Fruit fly (Drosophila melanogaster) whole organism, wandering third instar larva: ENCODE data around the gene Atg5.

Source experiments
- Abd-B ChIP-seq: fragments of >200 bp; optimal IDR thresholded peaks from 2 replicates; lab custom pipeline; 2017; ENCODE audit warnings: missing biosample characterization, missing genetic modification characterization
- CG32264 ChIP-seq: fragments of 200-800 bp; sonication (Bioruptor generic); optimal IDR thresholded peaks from 2 replicates; lab custom pipeline; 2016; ENCODE audit warnings: missing biosample characterization, missing genetic modification characterization
- CG9705 ChIP-seq: fragments of 200-800 bp; sonication (Bioruptor generic); optimal IDR thresholded peaks from 2 replicates; lab custom pipeline; 2018; ENCODE audit warnings: missing biosample characterization, mild to moderate bottlenecking, missing genetic modification characterization
- CrebA ChIP-seq: fragments of 200-800 bp; sonication (Bioruptor generic); optimal IDR thresholded peaks from 2 replicates; lab custom pipeline; 2016; ENCODE audit warnings: missing biosample characterization, mild to moderate bottlenecking, missing genetic modification characterization, borderline replicate concordance
- Dfd ChIP-seq: fragments of >200 bp; optimal IDR thresholded peaks from 2 replicates; lab custom pipeline; 2017; ENCODE audit warnings: missing biosample characterization, missing genetic modification characterization
- Dif ChIP-seq: fragments of 200-275, 200-300 bp; sonication (Bioruptor generic); optimal IDR thresholded peaks from 2 replicates; lab custom pipeline; 2018; ENCODE audit warnings: missing biosample characterization, missing genetic modification characterization; ENCODE audit not compliant: partially characterized antibody
- GATAd ChIP-seq: sonication (Bioruptor generic); optimal IDR thresholded peaks from 2 replicates; lab custom pipeline; 2016; ENCODE audit warnings: missing biosample characterization, missing genetic modification characterization
- HLH106 ChIP-seq: fragments of 200-800 bp; optimal IDR thresholded peaks from 3 replicates; lab custom pipeline; 2019; ENCODE audit warnings: missing biosample characterization, mild to moderate bottlenecking, missing genetic modification characterization, moderate library complexity
- Hnf4 ChIP-seq: fragments of 200-800 bp; sonication (Bioruptor generic); optimal IDR thresholded peaks from 2 replicates; lab custom pipeline; 2016; ENCODE audit warnings: missing biosample characterization, mild to moderate bottlenecking, missing genetic modification characterization
- Hr78 ChIP-seq: fragments of >200 bp; optimal IDR thresholded peaks from 2 replicates; lab custom pipeline; 2017; ENCODE audit warnings: missing biosample characterization, missing genetic modification characterization
- Hr83 ChIP-seq: fragments of 200-300 bp; sonication (Bioruptor generic); optimal IDR thresholded peaks from 2 replicates; lab custom pipeline; 2016; ENCODE audit warnings: missing biosample characterization, mild to moderate bottlenecking, missing genetic modification characterization, moderate library complexity; ENCODE audit not compliant: poor library complexity, severe bottlenecking
- Jra ChIP-seq: sonication (Bioruptor generic); optimal IDR thresholded peaks from 2 replicates; lab custom pipeline; 2016; ENCODE audit warnings: missing biosample characterization, missing genetic modification characterization
- Mio ChIP-seq: sonication (Bioruptor generic); optimal IDR thresholded peaks from 2 replicates; lab custom pipeline; 2016; ENCODE audit warnings: missing biosample characterization, missing genetic modification characterization
- Myc ChIP-seq: fragments of >200 bp; optimal IDR thresholded peaks from 2 replicates; lab custom pipeline; 2017
- N ChIP-seq: fragments of >200 bp; optimal IDR thresholded peaks from 2 replicates; lab custom pipeline; 2018; ENCODE audit warnings: missing biosample characterization, missing external identifiers, missing genetic modification characterization
- OdsH ChIP-seq: fragments of 200-800 bp; sonication (Bioruptor generic); optimal IDR thresholded peaks from 2 replicates; lab custom pipeline; 2016; ENCODE audit warnings: missing biosample characterization, mild to moderate bottlenecking, missing genetic modification characterization
- Rel ChIP-seq, 2 experiments: fragments of 200-800 bp; sonication (Bioruptor generic) in 1 of 2; optimal IDR thresholded peaks; 2 replicates in 1 of 2; 3 replicates in 1 of 2; lab custom pipeline; 2016 to 2019; ENCODE audit warnings: mild to moderate bottlenecking in 2 of 2, missing biosample characterization in 2 of 2, missing genetic modification characterization in 2 of 2, moderate library complexity in 1 of 2
- Sp1 ChIP-seq: fragments of 200-800 bp; sonication (Bioruptor generic); optimal IDR thresholded peaks from 3 replicates; lab custom pipeline; 2019; ENCODE audit warnings: missing biosample characterization, mild to moderate bottlenecking, missing genetic modification characterization, moderate library complexity
- Vsx2 ChIP-seq: fragments of 200-300, 225-300 bp; sonication (Bioruptor generic); optimal IDR thresholded peaks from 2 replicates; lab custom pipeline; 2018; ENCODE audit warnings: missing biosample characterization, missing genetic modification characterization; ENCODE audit not compliant: partially characterized antibody
- br ChIP-seq: fragments of 200-800 bp; sonication (Bioruptor generic); optimal IDR thresholded peaks from 2 replicates; lab custom pipeline; 2016; ENCODE audit warnings: missing biosample characterization, missing genetic modification characterization
- brk ChIP-seq: fragments of 200-800 bp; sonication (Bioruptor generic); optimal IDR thresholded peaks from 2 replicates; lab custom pipeline; 2016; ENCODE audit warnings: missing biosample characterization, mild to moderate bottlenecking, missing genetic modification characterization
- dl ChIP-seq, 2 experiments: fragments of 175-275, 200-275 bp in 1 of 2; fragments of 200-275 bp in 1 of 2; sonication (Bioruptor generic); optimal IDR thresholded peaks; lab custom pipeline; 2018; ENCODE audit warnings: mild to moderate bottlenecking in 2 of 2, missing biosample characterization in 2 of 2, missing genetic modification characterization in 2 of 2, moderate library complexity in 2 of 2; ENCODE audit not compliant: partially characterized antibody in 2 of 2, insufficient read depth in 1 of 2
- dmrt93B ChIP-seq: fragments of 200-800 bp; sonication (Bioruptor generic); optimal IDR thresholded peaks from 2 replicates; lab custom pipeline; 2018; ENCODE audit warnings: missing biosample characterization, mild to moderate bottlenecking, missing genetic modification characterization
- dsf ChIP-seq: sonication (Bioruptor generic); optimal IDR thresholded peaks from 2 replicates; lab custom pipeline; 2016; ENCODE audit warnings: missing biosample characterization, missing genetic modification characterization, borderline replicate concordance
- ey ChIP-seq: fragments of 200-800 bp; sonication (Bioruptor generic); optimal IDR thresholded peaks from 2 replicates; lab custom pipeline; 2016; ENCODE audit warnings: missing biosample characterization, missing genetic modification characterization
- foxo ChIP-seq, 2 experiments: fragments of 200-800 bp; sonication (Bioruptor generic); optimal IDR thresholded peaks; 2 replicates in 1 of 2; 3 replicates in 1 of 2; lab custom pipeline; 2016 to 2017; ENCODE audit warnings: missing biosample characterization in 2 of 2, missing genetic modification characterization in 2 of 2
- fru ChIP-seq: fragments of 200-800 bp; sonication (Bioruptor generic); optimal IDR thresholded peaks from 3 replicates; lab custom pipeline; 2016; ENCODE audit warnings: missing biosample characterization, mild to moderate bottlenecking, missing genetic modification characterization
- h ChIP-seq: fragments of 200-800 bp; sonication (Bioruptor generic); optimal IDR thresholded peaks from 3 replicates; lab custom pipeline; 2016; ENCODE audit warnings: missing biosample characterization, mild to moderate bottlenecking, missing genetic modification characterization
- jim ChIP-seq: fragments of 175-275, 200-325 bp; sonication (Bioruptor generic); optimal IDR thresholded peaks from 2 replicates; lab custom pipeline; 2016; ENCODE audit warnings: missing biosample characterization, mild to moderate bottlenecking, missing genetic modification characterization
- lola ChIP-seq: fragments of >200 bp; optimal IDR thresholded peaks from 2 replicates; lab custom pipeline; 2017; ENCODE audit warnings: missing biosample characterization, missing genetic modification characterization
- pan ChIP-seq: fragments of >200 bp; optimal IDR thresholded peaks from 2 replicates; lab custom pipeline; 2017
- psq ChIP-seq: fragments of 200-800 bp; sonication (Bioruptor generic); optimal IDR thresholded peaks from 3 replicates; lab custom pipeline; 2017; ENCODE audit warnings: missing biosample characterization, mild to moderate bottlenecking, missing genetic modification characterization, moderate library complexity
- rgr ChIP-seq: fragments of 200-800 bp; sonication (Bioruptor generic); optimal IDR thresholded peaks from 3 replicates; lab custom pipeline; 2016; ENCODE audit warnings: missing biosample characterization, mild to moderate bottlenecking, missing genetic modification characterization
- sage ChIP-seq: fragments of 200-800 bp; sonication (Bioruptor generic); optimal IDR thresholded peaks from 2 replicates; lab custom pipeline; 2016; ENCODE audit warnings: missing biosample characterization, mild to moderate bottlenecking, missing genetic modification characterization
- sv ChIP-seq: fragments of 200-800 bp; sonication (Bioruptor generic); optimal IDR thresholded peaks from 3 replicates; lab custom pipeline; 2016; ENCODE audit warnings: missing biosample characterization, missing genetic modification characterization
- tai ChIP-seq: sonication (Bioruptor generic); optimal IDR thresholded peaks from 2 replicates; lab custom pipeline; 2016; ENCODE audit warnings: missing biosample characterization, missing genetic modification characterization
- usp ChIP-seq: fragments of >200 bp; optimal IDR thresholded peaks from 2 replicates; lab custom pipeline; 2017; ENCODE audit warnings: missing biosample characterization, missing genetic modification characterization
- woc ChIP-seq: sonication (Bioruptor generic); optimal IDR thresholded peaks from 2 replicates; lab custom pipeline; 2016; ENCODE audit warnings: missing biosample characterization, mild to moderate bottlenecking, missing genetic modification characterization

Atg5 gene

dm6 chrX:7301351-7302328 lies 21.9 kb downstream of the Atg5 start:
- TF ChIP-seq dsf (GFP tag; lab: Kevin White, UChicago) (no peak), woc (GFP tag; lab: Kevin White, UChicago) (peak; percentile 72), Jra (no peak), fru (GFP tag; lab: Kevin White, UChicago) (peak; percentile 42), Hr83 (GFP tag; lab: Kevin White, UChicago) (peak; percentile 22), Myc (no peak), Dfd (GFP tag; lab: Kevin White, UChicago) (peak; percentile 37), Hr78 (GFP tag; lab: Kevin White, UChicago) (no peak), Dif (GFP tag; lab: Kevin White, UChicago) (peak; percentile 46), N (GFP tag; lab: Kevin White, UChicago) (no peak), CG32264 (GFP tag; lab: Kevin White, UChicago) (no peak), Sp1 (GFP tag; lab: Kevin White, UChicago) (peak; percentile 83), Vsx2 (peak; percentile 67), usp (GFP tag; lab: Kevin White, UChicago) (no peak), GATAd (GFP tag; lab: Kevin White, UChicago) (peak; percentile 4), rgr (GFP tag; lab: Kevin White, UChicago) (peak; percentile 57), CG9705 (GFP tag; lab: Kevin White, UChicago) (peak; percentile 64), Abd-B (GFP tag; lab: Kevin White, UChicago) (no peak), pan (lab: Kevin White, UChicago) (no peak), brk (no peak), br (GFP tag; lab: Kevin White, UChicago) (peak; percentile 59), Rel (GFP tag; optimal IDR thresholded peaks at IDR 0.05; lab: Kevin White, UChicago) (no peak), Rel (tag; optimal IDR thresholded peaks at IDR 0.05; lab: Kevin White, UChicago) (no peak), psq (GFP tag; lab: Kevin White, UChicago) (peak; percentile 95), tai (peak; percentile 29), CrebA (no peak), Mio (GFP tag; lab: Kevin White, UChicago) (no peak), dmrt93B (peak; percentile 81), sage (GFP tag; lab: Kevin White, UChicago) (peak; percentile 46), OdsH (peak; percentile 59), sv (GFP tag; lab: Kevin White, UChicago) (peak; percentile 42), lola (GFP tag; lab: Kevin White, UChicago) (no peak), Hnf4 (GFP tag; lab: Kevin White, UChicago) (peak; percentile 39), foxo (GFP tag; optimal IDR thresholded peaks at IDR 0.05; lab: Kevin White, UChicago) (peak in 1 of 2 experiments; percentile 71), h (GFP tag; lab: Kevin White, UChicago) (peak; percentile 73), ey (GFP tag; lab: Kevin White, UChicago) (peak; percentile 75), HLH106 (peak; percentile 66), jim (no peak), dl (GFP tag; optimal IDR thresholded peaks at IDR 0.05; lab: Kevin White, UChicago; ENCODE audit: insufficient read depth in 1 of 2, partially characterized antibody in 2 of 2) (no peak)

- peak; percentile 32 for TF ChIP-seq fru (GFP tag; lab: Kevin White, UChicago)
- TF ChIP-seq sv (GFP tag; lab: Kevin White, UChicago) = no peak
- no peak for TF ChIP-seq OdsH
- no peak for TF ChIP-seq sage (GFP tag; lab: Kevin White, UChicago)
- no peak for TF ChIP-seq Myc
- TF ChIP-seq CrebA = peak; percentile 28
- no peak for TF ChIP-seq dmrt93B
- no peak for TF ChIP-seq Hr78 (GFP tag; lab: Kevin White, UChicago)
- peak; percentile 80 for TF ChIP-seq jim
- TF ChIP-seq dl (GFP tag; optimal IDR thresholded peaks at IDR 0.05; lab: Kevin White, UChicago; ENCODE audit: insufficient read depth in 1 of 2, partially characterized antibody in 2 of 2) = peak; percentile 46 to 55
- peak; percentile 42 for TF ChIP-seq Hr83 (GFP tag; lab: Kevin White, UChicago)
- no peak for TF ChIP-seq HLH106
- TF ChIP-seq Sp1 (GFP tag; lab: Kevin White, UChicago) = no peak
- no peak for TF ChIP-seq CG32264 (GFP tag; lab: Kevin White, UChicago)
- TF ChIP-seq brk = no peak
- no peak for TF ChIP-seq woc (GFP tag; lab: Kevin White, UChicago)
- no peak for TF ChIP-seq N (GFP tag; lab: Kevin White, UChicago)
- peak; percentile 67 for TF ChIP-seq Dif (GFP tag; lab: Kevin White, UChicago)
- TF ChIP-seq CG9705 (GFP tag; lab: Kevin White, UChicago) = no peak
- TF ChIP-seq GATAd (GFP tag; lab: Kevin White, UChicago) = no peak
- peak; percentile 48 for TF ChIP-seq h (GFP tag; lab: Kevin White, UChicago)
- no peak for TF ChIP-seq ey (GFP tag; lab: Kevin White, UChicago)
- peak; percentile 36 for TF ChIP-seq Hnf4 (GFP tag; lab: Kevin White, UChicago)
- TF ChIP-seq dsf (GFP tag; lab: Kevin White, UChicago) = no peak
- TF ChIP-seq foxo (GFP tag; optimal IDR thresholded peaks at IDR 0.05; lab: Kevin White, UChicago) = no peak
- TF ChIP-seq psq (GFP tag; lab: Kevin White, UChicago) = peak; percentile 88
- no peak for TF ChIP-seq tai
Observed at dm6 chrX:7300722-7301350, 22.7 kb downstream of the Atg5 start.
